Worm (Caenorhabditis elegans) whole organism, L4 larva: Measurements from ENCODE around the gene K08D8.5.
A peak's percentile ranks its signal among the peaks of the same experiment; 100 is the strongest.

ENCODE experiments used
- D1046.2 ChIP-seq: fragments of 200-800 bp; sonication (Bioruptor generic); IDR thresholded peaks from 2 replicates; pipeline ENCODE4 v1.3.6; 2022; ENCODE audit warnings: missing genetic modification characterization, missing compliant biosample characterization
- F26F4.8 ChIP-seq: fragments of 200-800 bp; sonication (Bioruptor generic); conservative IDR thresholded peaks from 2 replicates; pipeline ENCODE4 v1.3.6; 2022; ENCODE audit warnings: missing genetic modification characterization, missing compliant biosample characterization
- R02D3.7 ChIP-seq: fragments of 150-350 bp; sonication (generic microtip); optimal IDR thresholded peaks from 3 replicates; lab custom pipeline; 2014; ENCODE audit warnings: missing biosample characterization, missing genetic modification characterization
- T20F7.1 ChIP-seq: fragments of 200-800 bp; sonication (Bioruptor generic); optimal IDR thresholded peaks from 2 replicates; lab custom pipeline; 2018; ENCODE audit warnings: mild to moderate bottlenecking, missing genetic modification characterization, missing compliant biosample characterization
- Y75B8A.6 ChIP-seq: fragments of 200-800 bp; sonication (Bioruptor generic); IDR thresholded peaks from 2 replicates; pipeline ENCODE4 v1.3.6; 2022; ENCODE audit warnings: missing genetic modification reagents, missing genetic modification characterization, missing compliant biosample characterization
- arid-1 ChIP-seq: fragments of 200-800 bp; sonication (Bioruptor generic); conservative IDR thresholded peaks from 2 replicates; pipeline ENCODE4 v1.3.6; 2022; ENCODE audit warnings: missing genetic modification reagents, missing genetic modification characterization, missing compliant biosample characterization
- ceh-44 ChIP-seq: fragments of 200-800 bp; sonication (Bioruptor generic); IDR thresholded peaks from 2 replicates; pipeline ENCODE4 v1.3.6; 2022; ENCODE audit warnings: missing genetic modification reagents, missing genetic modification characterization, missing compliant biosample characterization
- ceh-62 ChIP-seq: sonication (generic microtip); optimal IDR thresholded peaks from 2 replicates; lab custom pipeline; 2017; ENCODE audit warnings: missing biosample characterization, missing genetic modification characterization
- ceh-82 ChIP-seq: sonication (generic microtip); optimal IDR thresholded peaks from 2 replicates; lab custom pipeline; 2017; ENCODE audit warnings: missing biosample characterization, missing genetic modification characterization
- cey-2 ChIP-seq: sonication (generic microtip); optimal IDR thresholded peaks from 3 replicates; lab custom pipeline; 2017; ENCODE audit warnings: missing genetic modification characterization, mild to moderate bottlenecking, missing compliant biosample characterization, antibody characterized with exemption, borderline replicate concordance; ENCODE audit not compliant: insufficient read depth
- daf-16 ChIP-seq, 3 experiments: sonication (generic microtip); optimal IDR thresholded peaks; 2 replicates each; lab custom pipeline; 2016 to 2017; ENCODE audit warnings: missing genetic modification characterization in 3 of 3, missing genetic modification reagents in 3 of 3, mild to moderate bottlenecking in 2 of 3, missing compliant biosample characterization in 2 of 3, missing biosample characterization in 1 of 3, moderate library complexity in 1 of 3
- daf-19 ChIP-seq: fragments of 200-800 bp; sonication (Bioruptor generic); conservative IDR thresholded peaks from 2 replicates; pipeline ENCODE4 v1.3.6; 2022; ENCODE audit warnings: missing genetic modification characterization, missing compliant biosample characterization
- dmd-6 ChIP-seq: fragments of 200-800 bp; sonication (Bioruptor generic); IDR thresholded peaks from 2 replicates; pipeline ENCODE4 v1.3.6; 2022; ENCODE audit warnings: missing genetic modification reagents, missing genetic modification characterization, missing compliant biosample characterization
- dpl-1 ChIP-seq: fragments of 150-350 bp; optimal IDR thresholded peaks from 2 replicates; lab custom pipeline; 2014; ENCODE audit warnings: missing biosample characterization, missing genetic modification reagents, missing genetic modification characterization
- dve-1 ChIP-seq: sonication (generic microtip); optimal IDR thresholded peaks from 2 replicates; lab custom pipeline; 2017; ENCODE audit warnings: antibody characterized with exemption, mild to moderate bottlenecking, missing genetic modification characterization, missing compliant biosample characterization; ENCODE audit not compliant: insufficient read depth
- egl-27 ChIP-seq: sonication (generic microtip); optimal IDR thresholded peaks from 3 replicates; lab custom pipeline; 2017; ENCODE audit warnings: missing biosample characterization, missing genetic modification reagents, missing genetic modification characterization
- egl-43 ChIP-seq: fragments of 200-800 bp; sonication (Bioruptor generic); IDR thresholded peaks from 2 replicates; pipeline ENCODE4 v1.3.6; 2022; ENCODE audit warnings: missing genetic modification reagents, missing genetic modification characterization, missing compliant biosample characterization
- fkh-10 ChIP-seq: fragments of 150-350 bp; optimal IDR thresholded peaks from 2 replicates; lab custom pipeline; 2014; ENCODE audit warnings: missing biosample characterization, missing genetic modification reagents, missing genetic modification characterization
- hif-1 ChIP-seq, 2 experiments: sonication (generic microtip); optimal IDR thresholded peaks; 2 replicates each; lab custom pipeline; 2016 to 2017; ENCODE audit warnings: missing compliant biosample characterization in 2 of 2, missing genetic modification characterization in 2 of 2, missing genetic modification reagents in 2 of 2, missing genotype in 2 of 2, mild to moderate bottlenecking in 1 of 2
- hlh-11 ChIP-seq: fragments of 200-800 bp; sonication (Bioruptor generic); optimal IDR thresholded peaks from 2 replicates; lab custom pipeline; 2018; ENCODE audit warnings: mild to moderate bottlenecking, missing genetic modification characterization, missing compliant biosample characterization
- hlh-30 ChIP-seq: sonication (generic microtip); optimal IDR thresholded peaks from 2 replicates; lab custom pipeline; 2017; ENCODE audit warnings: antibody characterized with exemption, mild to moderate bottlenecking, missing genetic modification characterization, missing compliant biosample characterization; ENCODE audit not compliant: insufficient read depth
- jun-1 ChIP-seq: fragments of 150-350 bp; optimal IDR thresholded peaks from 2 replicates; lab custom pipeline; 2014; ENCODE audit warnings: missing biosample characterization, missing genetic modification reagents, missing genetic modification characterization
- lim-7 ChIP-seq: fragments of 200-800 bp; sonication (Bioruptor generic); IDR thresholded peaks from 2 replicates; pipeline ENCODE4 v1.3.6; 2022; ENCODE audit warnings: missing genetic modification characterization, missing compliant biosample characterization
- lin-13 ChIP-seq: fragments of 150-350 bp; optimal IDR thresholded peaks from 2 replicates; lab custom pipeline; 2014; ENCODE audit warnings: missing biosample characterization, missing genetic modification reagents, missing genetic modification characterization
- lin-15B ChIP-seq: fragments of 150-350 bp; sonication (generic microtip); optimal IDR thresholded peaks from 3 replicates; lab custom pipeline; 2014; ENCODE audit warnings: missing biosample characterization, missing genetic modification characterization
- lin-38 ChIP-seq: fragments of 200-800 bp; sonication (Bioruptor generic); IDR thresholded peaks from 2 replicates; pipeline ENCODE4 v1.3.6; 2022; ENCODE audit warnings: missing genetic modification reagents, missing genetic modification characterization, missing compliant biosample characterization
- lin-39 ChIP-seq: fragments of 150-350 bp; optimal IDR thresholded peaks from 2 replicates; lab custom pipeline; 2014; ENCODE audit warnings: missing biosample characterization, missing genetic modification reagents, missing genetic modification characterization
- lir-3 ChIP-seq: sonication (generic microtip); optimal IDR thresholded peaks from 2 replicates; lab custom pipeline; 2016; ENCODE audit warnings: mild to moderate bottlenecking, missing genetic modification characterization, missing compliant biosample characterization
- madf-5 ChIP-seq, 2 experiments: fragments of 200-800 bp; sonication (Bioruptor generic); IDR thresholded peaks; 2 replicates each; pipeline ENCODE4 v1.3.6; 2022; ENCODE audit warnings: missing compliant biosample characterization in 2 of 2, missing genetic modification characterization in 2 of 2
- madf-9 ChIP-seq: fragments of 200-800 bp; sonication (Bioruptor generic); conservative IDR thresholded peaks from 2 replicates; pipeline ENCODE4 v1.3.6; 2022; ENCODE audit warnings: missing genetic modification reagents, missing genetic modification characterization, missing compliant biosample characterization
- mep-1 ChIP-seq: fragments of 150-350 bp; sonication (generic microtip); optimal IDR thresholded peaks from 3 replicates; lab custom pipeline; 2014; ENCODE audit warnings: missing biosample characterization, missing genetic modification characterization
- mxl-2 ChIP-seq: fragments of 200-800 bp; sonication (Bioruptor generic); conservative IDR thresholded peaks from 2 replicates; pipeline ENCODE4 v1.3.6; 2022; ENCODE audit warnings: missing genetic modification reagents, missing genetic modification characterization, missing compliant biosample characterization
- mxl-3 ChIP-seq: fragments of 200-800 bp; sonication (Bioruptor generic); optimal IDR thresholded peaks from 2 replicates; lab custom pipeline; 2018; ENCODE audit warnings: mild to moderate bottlenecking, missing genetic modification characterization, missing compliant biosample characterization
- nhr-10 ChIP-seq: fragments of 150-350 bp; optimal IDR thresholded peaks from 2 replicates; lab custom pipeline; 2014; ENCODE audit warnings: missing biosample characterization, missing genetic modification characterization
- nhr-102 ChIP-seq: sonication (generic microtip); optimal IDR thresholded peaks from 2 replicates; lab custom pipeline; 2016; ENCODE audit warnings: mild to moderate bottlenecking, missing genetic modification characterization, moderate library complexity, missing compliant biosample characterization
- nhr-28 ChIP-seq: fragments of 150-350 bp; optimal IDR thresholded peaks from 2 replicates; lab custom pipeline; 2014; ENCODE audit warnings: missing biosample characterization, missing genetic modification characterization
- nhr-42 ChIP-seq: fragments of 200-800 bp; sonication (Bioruptor generic); IDR thresholded peaks from 2 replicates; pipeline ENCODE4 v1.3.6; 2022; ENCODE audit warnings: missing genetic modification characterization, missing compliant biosample characterization
- nhr-77 ChIP-seq: fragments of 150-350 bp; optimal IDR thresholded peaks from 2 replicates; lab custom pipeline; 2014; ENCODE audit warnings: missing biosample characterization, missing genetic modification characterization
- pqm-1 ChIP-seq: sonication (generic microtip); optimal IDR thresholded peaks from 2 replicates; lab custom pipeline; 2017; ENCODE audit warnings: missing biosample characterization, missing genetic modification characterization
- rbr-2 ChIP-seq: sonication (generic microtip); optimal IDR thresholded peaks from 2 replicates; lab custom pipeline; 2016; ENCODE audit warnings: missing genotype, missing genetic modification characterization, missing compliant biosample characterization
- saeg-2 ChIP-seq: fragments of 200-800 bp; sonication (Bioruptor generic); IDR thresholded peaks from 2 replicates; pipeline ENCODE4 v1.3.6; 2022; ENCODE audit warnings: missing genetic modification reagents, missing genetic modification characterization, missing compliant biosample characterization
- set-16 ChIP-seq: fragments of 200-800 bp; sonication (Bioruptor generic); IDR thresholded peaks from 2 replicates; pipeline ENCODE4 v1.3.6; 2022; ENCODE audit warnings: missing genetic modification reagents, missing genetic modification characterization, missing compliant biosample characterization
- snpc-1.2 ChIP-seq: fragments of 200-800 bp; sonication (Bioruptor generic); IDR thresholded peaks from 2 replicates; pipeline ENCODE4 v1.3.6; 2022; ENCODE audit warnings: missing genetic modification reagents, missing genetic modification characterization, missing compliant biosample characterization
- tag-97 ChIP-seq: fragments of 200-800 bp; sonication (Bioruptor generic); IDR thresholded peaks from 2 replicates; pipeline ENCODE4 v1.3.6; 2022; ENCODE audit warnings: missing genetic modification characterization, missing compliant biosample characterization
- tra-1 ChIP-seq: fragments of 200-800 bp; sonication (Bioruptor generic); IDR thresholded peaks from 2 replicates; pipeline ENCODE4 v1.3.6; 2022; ENCODE audit warnings: missing genetic modification reagents, missing genetic modification characterization, missing compliant biosample characterization
- unc-130 ChIP-seq: sonication (generic microtip); optimal IDR thresholded peaks from 2 replicates; lab custom pipeline; 2016; ENCODE audit warnings: missing genetic modification reagents, missing genetic modification characterization, missing compliant biosample characterization
- unc-62 ChIP-seq, 3 experiments: fragments of 150-350 bp in 1 of 3; sonication (generic microtip); optimal IDR thresholded peaks in 2 of 3; peaks in 1 of 3; 1 replicate in 1 of 3; 2 replicates in 2 of 3; lab custom pipeline; 2014 to 2017; ENCODE audit warnings: missing biosample characterization in 3 of 3, missing genetic modification characterization in 3 of 3, missing genetic modification reagents in 3 of 3, missing genotype in 1 of 3
- zag-1 ChIP-seq: fragments of 150-350 bp; optimal IDR thresholded peaks from 2 replicates; lab custom pipeline; 2014; ENCODE audit warnings: missing biosample characterization, missing genetic modification characterization
- zfp-2 ChIP-seq: sonication (generic microtip); optimal IDR thresholded peaks from 2 replicates; lab custom pipeline; 2016; ENCODE audit warnings: mild to moderate bottlenecking, missing genetic modification characterization, missing compliant biosample characterization
- zfp-3 ChIP-seq: fragments of 200-800 bp; sonication (Bioruptor generic); conservative IDR thresholded peaks from 2 replicates; pipeline ENCODE4 v1.3.6; 2022; ENCODE audit warnings: missing genetic modification reagents, missing genetic modification characterization, missing compliant biosample characterization
- zip-11 ChIP-seq: fragments of 200-800 bp; sonication (Bioruptor generic); IDR thresholded peaks from 2 replicates; pipeline ENCODE4 v1.3.6; 2022; ENCODE audit warnings: missing genetic modification characterization, missing compliant biosample characterization
- ztf-7 ChIP-seq: fragments of 150-350 bp; optimal IDR thresholded peaks from 2 replicates; lab custom pipeline; 2014; ENCODE audit warnings: missing biosample characterization, missing genetic modification characterization

Gene K08D8.5

ce11 chrIV:12920553-12920952, 8.6 kb upstream of the K08D8.5 start:
- TF ChIP-seq dpl-1 (GFP tag; lab: Kevin White, UChicago) = no peak
- no peak for TF ChIP-seq jun-1 (tag; lab: Kevin White, UChicago)
- TF ChIP-seq lir-3 = no peak
- TF ChIP-seq unc-62 (GFP tag; optimal IDR thresholded peaks at IDR 0.05 in 1 of 2; lab: Kevin White, UChicago) = peak in 1 of 2 experiments; percentile 22
- no peak for TF ChIP-seq unc-62 (tag; optimal IDR thresholded peaks at IDR 0.05; lab: Kevin White, UChicago)
- no peak for TF ChIP-seq R02D3.7
- no peak for TF ChIP-seq tra-1 (GFP tag; lab: Robert Waterston, UW)
- TF ChIP-seq dve-1 = no peak
- TF ChIP-seq fkh-10 (GFP tag; lab: Kevin White, UChicago) = no peak
- TF ChIP-seq arid-1 (GFP tag; lab: Robert Waterston, UW) = no peak
- no peak for TF ChIP-seq lim-7
- no peak for TF ChIP-seq daf-16 (GFP tag; optimal IDR thresholded peaks at IDR 0.05; lab: Kevin White, UChicago)
- TF ChIP-seq daf-16 (tag; optimal IDR thresholded peaks at IDR 0.05; lab: Kevin White, UChicago) = peak; percentile 34
- TF ChIP-seq zag-1 (tag; lab: Kevin White, UChicago) = no peak
- no peak for TF ChIP-seq ceh-62 (tag; lab: Kevin White, UChicago)
- TF ChIP-seq set-16 = no peak
- TF ChIP-seq hlh-30 (tag; lab: Kevin White, UChicago) = no peak
- TF ChIP-seq egl-27 (tag; lab: Kevin White, UChicago) = no peak
- TF ChIP-seq egl-43 (GFP tag; lab: Robert Waterston, UW) = no peak
- TF ChIP-seq pqm-1 (tag; lab: Kevin White, UChicago) = peak; percentile 25
- TF ChIP-seq mep-1 (tag; lab: Kevin White, UChicago) = no peak
- no peak for TF ChIP-seq mxl-3
- TF ChIP-seq nhr-77 (tag; lab: Kevin White, UChicago) = no peak
- no peak for TF ChIP-seq unc-130 (GFP tag; lab: Kevin White, UChicago)
- no peak for TF ChIP-seq Y75B8A.6 (GFP tag; lab: Robert Waterston, UW)
- peak; percentile 66 for TF ChIP-seq nhr-28 (tag; lab: Kevin White, UChicago)
- TF ChIP-seq saeg-2 (GFP tag; lab: Robert Waterston, UW) = no peak
- no peak for TF ChIP-seq rbr-2
- TF ChIP-seq zip-11 (GFP tag; lab: Robert Waterston, UW) = no peak
- no peak for TF ChIP-seq daf-19 (GFP tag; lab: Robert Waterston, UW)
- no peak for TF ChIP-seq zfp-3 (GFP tag; lab: Robert Waterston, UW)
- TF ChIP-seq T20F7.1 = no peak
- no peak for TF ChIP-seq hif-1 (tag; optimal IDR thresholded peaks at IDR 0.05; lab: Kevin White, UChicago)
- TF ChIP-seq zfp-2 (tag; lab: Kevin White, UChicago) = no peak
- no peak for TF ChIP-seq madf-5 (GFP tag; IDR thresholded peaks at IDR 0.05; lab: Robert Waterston, UW)
- TF ChIP-seq cey-2 (tag; lab: Kevin White, UChicago) = no peak
- no peak for TF ChIP-seq ceh-44
- TF ChIP-seq nhr-102 (tag; lab: Kevin White, UChicago) = no peak
- no peak for TF ChIP-seq F26F4.8 (GFP tag; lab: Robert Waterston, UW)
- TF ChIP-seq dmd-6 (GFP tag; lab: Robert Waterston, UW) = peak; percentile 69
- TF ChIP-seq nhr-42 (GFP tag; lab: Robert Waterston, UW) = no peak
- TF ChIP-seq ztf-7 (tag; lab: Kevin White, UChicago) = no peak
- no peak for TF ChIP-seq lin-15B (tag; lab: Kevin White, UChicago)

ce11 chrIV:12918256-12918655, 6.3 kb upstream of the K08D8.5 start, which contains the start of gene C32H11.3:
TSS of gene C32H11.3 (plus strand) at chrIV:12918556.
- TF ChIP-seq mxl-2 (no peak), set-16 (no peak), tag-97 (GFP tag; lab: Robert Waterston, UW) (no peak), snpc-1.2 (GFP tag; lab: Robert Waterston, UW) (no peak), ceh-82 (tag; lab: Kevin White, UChicago) (no peak), F26F4.8 (GFP tag; lab: Robert Waterston, UW) (no peak), D1046.2 (GFP tag; lab: Robert Waterston, UW) (no peak), lin-38 (GFP tag; lab: Robert Waterston, UW) (no peak), lin-13 (GFP tag; lab: Kevin White, UChicago) (no peak), egl-27 (tag; lab: Kevin White, UChicago) (no peak), mxl-3 (no peak), madf-5 (GFP tag; IDR thresholded peaks at IDR 0.05; lab: Robert Waterston, UW) (no peak), lin-39 (tag; lab: Kevin White, UChicago) (no peak), hlh-11 (tag; lab: Kevin White, UChicago) (no peak), nhr-10 (tag; lab: Kevin White, UChicago) (no peak), madf-9 (GFP tag; lab: Robert Waterston, UW) (no peak)
